Worm (Caenorhabditis elegans) whole organism, L1 larva: ENCODE measurements around the gene C17H11.5.

Experiments used
- C04F5.9 ChIP-seq: sonication (generic microtip); optimal IDR thresholded peaks from 2 replicates; lab custom pipeline; 2016; ENCODE audit warnings: missing genetic modification characterization, missing compliant biosample characterization
- C34B4.2 ChIP-seq: sonication (generic microtip); optimal IDR thresholded peaks from 2 replicates; lab custom pipeline; 2017; ENCODE audit warnings: mild to moderate bottlenecking, missing genetic modification characterization, missing compliant biosample characterization
- aha-1 ChIP-seq: fragments of 150-350 bp; optimal IDR thresholded peaks from 2 replicates; lab custom pipeline; 2014; ENCODE audit warnings: missing biosample characterization, missing genetic modification characterization
- aly-2 ChIP-seq: fragments of 150-350 bp; optimal IDR thresholded peaks from 2 replicates; lab custom pipeline; 2014; ENCODE audit warnings: missing biosample characterization, missing genetic modification characterization
- ceh-82 ChIP-seq, 3 experiments: fragments of 150-350 bp in 1 of 3; sonication (generic microtip) in 2 of 3; optimal IDR thresholded peaks; 2 replicates each; lab custom pipeline; 2014 to 2017; ENCODE audit warnings: missing biosample characterization in 3 of 3, missing genetic modification characterization in 3 of 3
- ceh-90 ChIP-seq: sonication (generic microtip); optimal IDR thresholded peaks from 2 replicates; lab custom pipeline; 2016; ENCODE audit warnings: missing genetic modification characterization, missing compliant biosample characterization
- dpl-1 ChIP-seq, 3 experiments: fragments of 150-350 bp in 2 of 3; sonication (generic microtip) in 1 of 3; optimal IDR thresholded peaks; 2 replicates each; lab custom pipeline; 2014 to 2017; ENCODE audit warnings: missing biosample characterization in 3 of 3, missing genetic modification characterization in 3 of 3, missing genetic modification reagents in 3 of 3
- efl-3 ChIP-seq: fragments of 200-800 bp; sonication (Bioruptor generic); optimal IDR thresholded peaks from 2 replicates; lab custom pipeline; 2018; ENCODE audit warnings: mild to moderate bottlenecking, missing genetic modification characterization, missing compliant biosample characterization
- egl-27 ChIP-seq, 2 experiments: fragments of 150-350 bp in 1 of 2; sonication (generic microtip); optimal IDR thresholded peaks; 3 replicates each; lab custom pipeline; 2017 to 2018; ENCODE audit warnings: missing biosample characterization in 2 of 2, missing genetic modification characterization in 2 of 2, missing genetic modification reagents in 2 of 2
- elt-2 ChIP-seq: sonication (generic microtip); optimal IDR thresholded peaks from 2 replicates; lab custom pipeline; 2016; ENCODE audit warnings: missing genetic modification characterization, mild to moderate bottlenecking, inconsistent platforms, missing compliant biosample characterization, missing genetic modification reagents
- fkh-10 ChIP-seq: sonication (generic microtip); optimal IDR thresholded peaks from 2 replicates; lab custom pipeline; 2017; ENCODE audit warnings: missing biosample characterization, missing genetic modification reagents, missing genetic modification characterization
- fkh-8 ChIP-seq: sonication (generic microtip); optimal IDR thresholded peaks from 2 replicates; lab custom pipeline; 2016; ENCODE audit warnings: mild to moderate bottlenecking, missing genetic modification characterization, missing compliant biosample characterization
- grh-1 ChIP-seq: fragments of 200-800 bp; sonication (Bioruptor generic); IDR thresholded peaks from 2 replicates; pipeline ENCODE4 v1.3.6; 2022; ENCODE audit warnings: missing genetic modification reagents, missing genetic modification characterization, missing compliant biosample characterization
- hlh-17 ChIP-seq: fragments of 200-800 bp; sonication (Bioruptor generic); optimal IDR thresholded peaks from 2 replicates; lab custom pipeline; 2018; ENCODE audit warnings: missing genetic modification characterization, mild to moderate bottlenecking, missing compliant biosample characterization, moderate library complexity, borderline replicate concordance
- irx-1 ChIP-seq: sonication (generic microtip); optimal IDR thresholded peaks from 2 replicates; lab custom pipeline; 2016; ENCODE audit warnings: missing genetic modification characterization, missing compliant biosample characterization
- lin-13 ChIP-seq: fragments of 150-350 bp; optimal IDR thresholded peaks from 2 replicates; lab custom pipeline; 2014; ENCODE audit warnings: missing biosample characterization, missing genetic modification reagents, missing genetic modification characterization
- lin-15B ChIP-seq: fragments of 150-350 bp; sonication (generic microtip); optimal IDR thresholded peaks from 3 replicates; lab custom pipeline; 2014; ENCODE audit warnings: missing biosample characterization, missing genetic modification characterization
- lir-3 ChIP-seq: sonication (generic microtip); optimal IDR thresholded peaks from 2 replicates; lab custom pipeline; 2016; ENCODE audit warnings: mild to moderate bottlenecking, missing genetic modification characterization, moderate library complexity, missing compliant biosample characterization; ENCODE audit not compliant: poor library complexity
- mef-2 ChIP-seq: fragments of 150-350 bp; optimal IDR thresholded peaks from 2 replicates; lab custom pipeline; 2014; ENCODE audit warnings: missing biosample characterization, missing genetic modification characterization
- mep-1 ChIP-seq: fragments of 150-350 bp; optimal IDR thresholded peaks from 2 replicates; lab custom pipeline; 2014; ENCODE audit warnings: missing biosample characterization, missing genetic modification characterization
- nhr-12 ChIP-seq: sonication (generic microtip); optimal IDR thresholded peaks from 2 replicates; lab custom pipeline; 2017; ENCODE audit warnings: missing biosample characterization, missing genetic modification characterization
- nhr-19 ChIP-seq: fragments of 200-800 bp; sonication (Bioruptor generic); conservative IDR thresholded peaks from 2 replicates; pipeline ENCODE4 v1.3.6; 2022; ENCODE audit warnings: missing genetic modification characterization, missing compliant biosample characterization
- nhr-237 ChIP-seq: fragments of 150-350 bp; optimal IDR thresholded peaks from 2 replicates; lab custom pipeline; 2014; ENCODE audit warnings: missing biosample characterization, missing genetic modification characterization
- nhr-47 ChIP-seq: sonication (generic microtip); optimal IDR thresholded peaks from 2 replicates; lab custom pipeline; 2016; ENCODE audit warnings: mild to moderate bottlenecking, missing genetic modification characterization, moderate library complexity, missing compliant biosample characterization
- nhr-76 ChIP-seq: sonication (generic microtip); optimal IDR thresholded peaks from 2 replicates; lab custom pipeline; 2017; ENCODE audit warnings: missing biosample characterization, missing genetic modification characterization
- nhr-90 ChIP-seq: sonication (generic microtip); optimal IDR thresholded peaks from 2 replicates; lab custom pipeline; 2016; ENCODE audit warnings: mild to moderate bottlenecking, missing genetic modification characterization, missing compliant biosample characterization; ENCODE audit not compliant: poor library complexity
- pqm-1 ChIP-seq: sonication (generic microtip); optimal IDR thresholded peaks from 3 replicates; lab custom pipeline; 2017; ENCODE audit warnings: missing biosample characterization, missing genetic modification characterization
- skn-1 ChIP-seq: fragments of 150-350 bp; optimal IDR thresholded peaks from 2 replicates; lab custom pipeline; 2014; ENCODE audit warnings: missing biosample characterization, missing genetic modification characterization
- sox-4 ChIP-seq: sonication (generic microtip); optimal IDR thresholded peaks from 2 replicates; lab custom pipeline; 2016; ENCODE audit warnings: missing genetic modification characterization, missing compliant biosample characterization
- swsn-7 ChIP-seq: sonication (generic microtip); optimal IDR thresholded peaks from 2 replicates; lab custom pipeline; 2016; ENCODE audit warnings: missing genetic modification characterization, missing compliant biosample characterization
- unc-30 ChIP-seq: sonication (generic microtip); optimal IDR thresholded peaks from 2 replicates; lab custom pipeline; 2017; ENCODE audit warnings: missing biosample characterization, missing genetic modification characterization
- unc-62 ChIP-seq: fragments of 150-350 bp; optimal IDR thresholded peaks from 2 replicates; lab custom pipeline; 2014; ENCODE audit warnings: missing biosample characterization, missing genetic modification reagents, missing genetic modification characterization
- zag-1 ChIP-seq: fragments of 150-350 bp; optimal IDR thresholded peaks from 2 replicates; lab custom pipeline; 2014; ENCODE audit warnings: missing biosample characterization, missing genetic modification characterization
- zip-4 ChIP-seq: fragments of 200-800 bp; sonication (Bioruptor generic); optimal IDR thresholded peaks from 2 replicates; lab custom pipeline; 2018; ENCODE audit warnings: mild to moderate bottlenecking, missing genetic modification characterization, moderate library complexity, missing compliant biosample characterization
- ztf-11 ChIP-seq, 2 experiments: sonication (generic microtip); optimal IDR thresholded peaks; 2 replicates each; lab custom pipeline; 2016 to 2017; ENCODE audit warnings: missing genetic modification characterization in 2 of 2, missing biosample characterization in 1 of 2, missing compliant biosample characterization in 1 of 2
- ztf-4 ChIP-seq: fragments of 150-350 bp; optimal IDR thresholded peaks from 2 replicates; lab custom pipeline; 2014; ENCODE audit warnings: missing biosample characterization, missing genetic modification characterization

C17H11.5 gene

ce11 chrX:8231858-8232257 is 46.9 kb upstream of the C17H11.5 start, which contains the start of gene K02A6.3 (continued):
- TF ChIP-seq aha-1 (tag; lab: Kevin White, UChicago) (no peak), efl-3 (GFP tag; lab: Kevin White, UChicago) (no peak)

ce11 chrX:8230579-8230978 is 45.6 kb upstream of the C17H11.5 start:
- TF ChIP-seq nhr-76 (tag; lab: Kevin White, UChicago) (no peak), zip-4 (GFP tag; lab: Kevin White, UChicago) (no peak), ceh-82 (tag; optimal IDR thresholded peaks at IDR 0.05; lab: Kevin White, UChicago) (no peak), efl-3 (GFP tag; lab: Kevin White, UChicago) (no peak), unc-62 (GFP tag; lab: Kevin White, UChicago) (no peak), sox-4 (tag; lab: Kevin White, UChicago) (no peak), ztf-11 (tag; optimal IDR thresholded peaks at IDR 0.05; lab: Kevin White, UChicago) (no peak), mep-1 (tag; lab: Kevin White, UChicago) (no peak), lin-13 (GFP tag; lab: Kevin White, UChicago) (no peak), grh-1 (no peak), egl-27 (tag; optimal IDR thresholded peaks at IDR 0.05; lab: Kevin White, UChicago) (no peak), nhr-237 (tag; lab: Kevin White, UChicago) (no peak)

ce11 chrX:8229221-8229620 is 44.3 kb upstream of the C17H11.5 start:
- no peak for TF ChIP-seq lir-3 (tag; lab: Kevin White, UChicago)
- no peak for TF ChIP-seq irx-1 (tag; lab: Kevin White, UChicago)
- TF ChIP-seq C04F5.9 = no peak
- TF ChIP-seq lin-15B (tag; lab: Kevin White, UChicago) = no peak
- no peak for TF ChIP-seq mef-2
- no peak for TF ChIP-seq hlh-17
- no peak for TF ChIP-seq ceh-90
- TF ChIP-seq nhr-12 (tag; lab: Kevin White, UChicago) = no peak
- TF ChIP-seq unc-62 (GFP tag; lab: Kevin White, UChicago) = no peak
- TF ChIP-seq lin-13 (GFP tag; lab: Kevin White, UChicago) = no peak
- TF ChIP-seq fkh-10 = no peak
- TF ChIP-seq zip-4 (GFP tag; lab: Kevin White, UChicago) = no peak
- TF ChIP-seq unc-30 (tag; lab: Kevin White, UChicago) = no peak
- TF ChIP-seq dpl-1 (GFP tag; optimal IDR thresholded peaks at IDR 0.05; lab: Kevin White, UChicago) = no peak
- TF ChIP-seq mep-1 (tag; lab: Kevin White, UChicago) = no peak
- no peak for TF ChIP-seq zag-1
- TF ChIP-seq swsn-7 (tag; lab: Kevin White, UChicago) = no peak
- TF ChIP-seq aly-2 = no peak
- TF ChIP-seq C34B4.2 = no peak

- TF ChIP-seq nhr-47 (tag; lab: Kevin White, UChicago) (no peak), mep-1 (tag; lab: Kevin White, UChicago) (no peak), skn-1 (tag; lab: Kevin White, UChicago) (no peak), irx-1 (tag; lab: Kevin White, UChicago) (no peak), fkh-8 (tag; lab: Kevin White, UChicago) (no peak), ztf-4 (tag; lab: Kevin White, UChicago) (no peak)
- TF ChIP-seq, all 84 proteins: peak for 0
These were observed 40.0 kb upstream of the C17H11.5 start, which contains the start of gene K02A6.2 for ce11 chrX:8224916-8225315. Gene K02A6.2 (minus strand): TSS chrX:8225016.

- TF ChIP-seq pqm-1 (tag; lab: Kevin White, UChicago) = no peak
- TF ChIP-seq nhr-19 (GFP tag; lab: Robert Waterston, UW) = no peak
- no peak for TF ChIP-seq elt-2 (tag; lab: Kevin White, UChicago)
- no peak for TF ChIP-seq nhr-90
- TF ChIP-seq ceh-82 (tag; optimal IDR thresholded peaks at IDR 0.05; lab: Kevin White, UChicago) = no peak
- no peak for TF ChIP-seq ztf-4 (tag; lab: Kevin White, UChicago)
These were observed 34.5 kb upstream of the C17H11.5 start, which contains the start of gene K02A6.1 for ce11 chrX:8219428-8219827. Gene K02A6.1 (plus strand): TSS chrX:8219728.
